Worm (Caenorhabditis elegans) whole organism, L1 larva: ENCODE results near the gene nhx-2.

ENCODE experiments used
- ceh-82 ChIP-seq, 3 experiments: fragments of 150-350 bp in 1 of 3; sonication (generic microtip) in 2 of 3; optimal IDR thresholded peaks; 2 replicates each; lab custom pipeline; 2014 to 2017; ENCODE audit warnings: missing biosample characterization in 3 of 3, missing genetic modification characterization in 3 of 3
- ceh-88 ChIP-seq: fragments of 200-800 bp; sonication (Bioruptor generic); IDR thresholded peaks from 2 replicates; pipeline ENCODE4 v1.3.6; 2022; ENCODE audit warnings: missing genetic modification characterization, missing compliant biosample characterization
- ces-1 ChIP-seq: fragments of 150-350 bp; optimal IDR thresholded peaks from 2 replicates; lab custom pipeline; 2014; ENCODE audit warnings: missing biosample characterization, missing genetic modification reagents, missing genetic modification characterization
- dpl-1 ChIP-seq, 3 experiments: fragments of 150-350 bp in 2 of 3; sonication (generic microtip) in 1 of 3; optimal IDR thresholded peaks; 2 replicates each; lab custom pipeline; 2014 to 2017; ENCODE audit warnings: missing biosample characterization in 3 of 3, missing genetic modification characterization in 3 of 3, missing genetic modification reagents in 3 of 3
- efl-1 ChIP-seq, 4 experiments: fragments of 150-350 bp; optimal IDR thresholded peaks in 3 of 4; peaks in 1 of 4; 1 replicate in 1 of 4; 2 replicates in 3 of 4; lab custom pipeline; 2014; ENCODE audit warnings: missing biosample characterization in 2 of 4, missing genetic modification characterization in 2 of 4, missing genetic modification reagents in 2 of 4
- egl-27 ChIP-seq, 2 experiments: fragments of 150-350 bp in 1 of 2; sonication (generic microtip); optimal IDR thresholded peaks; 3 replicates each; lab custom pipeline; 2017 to 2018; ENCODE audit warnings: missing biosample characterization in 2 of 2, missing genetic modification characterization in 2 of 2, missing genetic modification reagents in 2 of 2
- elt-2 ChIP-seq: sonication (generic microtip); optimal IDR thresholded peaks from 2 replicates; lab custom pipeline; 2016; ENCODE audit warnings: missing genetic modification characterization, mild to moderate bottlenecking, inconsistent platforms, missing compliant biosample characterization, missing genetic modification reagents
- isw-1 ChIP-seq: fragments of 200-800 bp; sonication (Bioruptor generic); IDR thresholded peaks from 2 replicates; pipeline ENCODE4 v1.3.6; 2022; ENCODE audit warnings: missing genetic modification characterization, missing compliant biosample characterization
- mdl-1 ChIP-seq, 2 experiments: fragments of 150-350 bp; optimal IDR thresholded peaks; 2 replicates each; lab custom pipeline; 2014 to 2017; ENCODE audit warnings: missing biosample characterization in 2 of 2, missing genetic modification characterization in 2 of 2, inconsistent platforms in 1 of 2
- nhr-237 ChIP-seq: fragments of 150-350 bp; optimal IDR thresholded peaks from 2 replicates; lab custom pipeline; 2014; ENCODE audit warnings: missing biosample characterization, missing genetic modification characterization
- nhr-28 ChIP-seq: fragments of 150-350 bp; optimal IDR thresholded peaks from 2 replicates; lab custom pipeline; 2014; ENCODE audit warnings: missing biosample characterization, missing genetic modification characterization

DNA sequence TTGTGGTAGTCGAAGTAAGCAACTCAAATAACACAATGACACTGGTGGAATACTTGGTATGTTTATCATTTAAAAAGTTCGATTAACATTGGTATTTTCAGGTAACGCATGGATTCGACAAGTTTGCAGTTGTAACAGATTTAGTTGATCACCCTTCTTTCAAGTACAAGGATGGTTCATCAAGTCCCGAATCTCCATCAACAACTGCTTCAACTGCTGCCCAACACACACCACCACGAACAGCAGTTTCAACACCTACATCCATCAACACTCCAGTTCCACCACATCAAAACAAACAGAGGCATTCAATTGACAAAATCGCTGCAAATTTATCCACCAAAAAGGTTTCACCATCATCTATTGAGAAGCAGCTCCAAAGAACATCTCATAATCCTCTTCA, 11.3 kb downstream of the nhx-2 start:
- no peak for TF ChIP-seq nhr-237 (tag; lab: Kevin White, UChicago)
- TF ChIP-seq mdl-1 (tag; optimal IDR thresholded peaks at IDR 0.05; lab: Kevin White, UChicago) = no peak
- TF ChIP-seq ceh-82 (tag; optimal IDR thresholded peaks at IDR 0.05; lab: Kevin White, UChicago) = no peak
- no peak for TF ChIP-seq dpl-1 (GFP tag; optimal IDR thresholded peaks at IDR 0.05; lab: Kevin White, UChicago)
- TF ChIP-seq ceh-88 (GFP tag; lab: Robert Waterston, UW) = no peak
- TF ChIP-seq ces-1 (GFP tag; lab: Kevin White, UChicago) = no peak
- TF ChIP-seq isw-1 (GFP tag; lab: Robert Waterston, UW) = no peak
- TF ChIP-seq efl-1 (optimal IDR thresholded peaks at IDR 0.05; lab: Kevin White, UChicago) = no peak
- no peak for TF ChIP-seq efl-1 (GFP tag; optimal IDR thresholded peaks at IDR 0.05 in 1 of 2; lab: Kevin White, UChicago)
- no peak for TF ChIP-seq nhr-28
- TF ChIP-seq egl-27 (tag; optimal IDR thresholded peaks at IDR 0.05; lab: Kevin White, UChicago) = no peak
- TF ChIP-seq elt-2 (tag; lab: Kevin White, UChicago) = no peak
